Worm (Caenorhabditis elegans) whole organism, L4 larva: Measurements from ENCODE around the gene srw-16.

Source experiments
- F26F4.8 ChIP-seq: fragments of 200-800 bp; sonication (Bioruptor generic); conservative IDR thresholded peaks from 2 replicates; pipeline ENCODE4 v1.3.6; 2022; ENCODE audit warnings: missing genetic modification characterization, missing compliant biosample characterization
- F49E8.2 ChIP-seq: sonication (generic microtip); optimal IDR thresholded peaks from 2 replicates; lab custom pipeline; 2016; ENCODE audit warnings: missing compliant biosample characterization, mild to moderate bottlenecking, missing genetic modification characterization, borderline replicate concordance
- T20F7.1 ChIP-seq: fragments of 200-800 bp; sonication (Bioruptor generic); optimal IDR thresholded peaks from 2 replicates; lab custom pipeline; 2018; ENCODE audit warnings: mild to moderate bottlenecking, missing genetic modification characterization, missing compliant biosample characterization
- Y48G9A.11 ChIP-seq: fragments of 200-800 bp; sonication (Bioruptor generic); IDR thresholded peaks from 2 replicates; pipeline ENCODE4 v1.3.6; 2022; ENCODE audit warnings: missing genetic modification reagents, missing genetic modification characterization, missing compliant biosample characterization
- ZK337.2 ChIP-seq: fragments of 200-800 bp; sonication (Bioruptor generic); IDR thresholded peaks from 2 replicates; pipeline ENCODE4 v1.3.6; 2022; ENCODE audit warnings: missing genetic modification reagents, missing genetic modification characterization, missing compliant biosample characterization
- ama-1 ChIP-seq: fragments of 150-350 bp; optimal IDR thresholded peaks from 2 replicates; lab custom pipeline; 2014; ENCODE audit warnings: inconsistent platforms, mixed read lengths
- daf-19 ChIP-seq: fragments of 200-800 bp; sonication (Bioruptor generic); conservative IDR thresholded peaks from 2 replicates; pipeline ENCODE4 v1.3.6; 2022; ENCODE audit warnings: missing genetic modification characterization, missing compliant biosample characterization
- dmd-6 ChIP-seq: fragments of 200-800 bp; sonication (Bioruptor generic); IDR thresholded peaks from 2 replicates; pipeline ENCODE4 v1.3.6; 2022; ENCODE audit warnings: missing genetic modification reagents, missing genetic modification characterization, missing compliant biosample characterization
- dmd-8 ChIP-seq: fragments of 200-800 bp; sonication (Bioruptor generic); IDR thresholded peaks from 2 replicates; pipeline ENCODE4 v1.3.6; 2022; ENCODE audit warnings: missing genetic modification characterization, missing compliant biosample characterization
- dmd-9 ChIP-seq: fragments of 200-800 bp; sonication (Bioruptor generic); IDR thresholded peaks from 2 replicates; pipeline ENCODE4 v1.3.6; 2022; ENCODE audit warnings: missing genetic modification reagents, missing genetic modification characterization, missing compliant biosample characterization
- dpl-1 ChIP-seq: fragments of 150-350 bp; optimal IDR thresholded peaks from 2 replicates; lab custom pipeline; 2014; ENCODE audit warnings: missing biosample characterization, missing genetic modification reagents, missing genetic modification characterization
- dve-1 ChIP-seq: sonication (generic microtip); optimal IDR thresholded peaks from 2 replicates; lab custom pipeline; 2017; ENCODE audit warnings: antibody characterized with exemption, mild to moderate bottlenecking, missing genetic modification characterization, missing compliant biosample characterization; ENCODE audit not compliant: insufficient read depth
- lin-29 ChIP-seq: fragments of 200-800 bp; sonication (Bioruptor generic); IDR thresholded peaks from 2 replicates; pipeline ENCODE4 v1.3.6; 2022; ENCODE audit warnings: missing genetic modification reagents, missing genetic modification characterization, missing compliant biosample characterization
- madf-9 ChIP-seq: fragments of 200-800 bp; sonication (Bioruptor generic); conservative IDR thresholded peaks from 2 replicates; pipeline ENCODE4 v1.3.6; 2022; ENCODE audit warnings: missing genetic modification reagents, missing genetic modification characterization, missing compliant biosample characterization
- mdl-1 ChIP-seq, 2 experiments: fragments of 150-350 bp in 1 of 2; sonication (generic microtip) in 1 of 2; optimal IDR thresholded peaks; 2 replicates each; lab custom pipeline; 2014 to 2017; ENCODE audit warnings: missing biosample characterization in 2 of 2, missing genetic modification characterization in 2 of 2
- mep-1 ChIP-seq: fragments of 150-350 bp; sonication (generic microtip); optimal IDR thresholded peaks from 3 replicates; lab custom pipeline; 2014; ENCODE audit warnings: missing biosample characterization, missing genetic modification characterization
- nhr-11 ChIP-seq: fragments of 150-350 bp; optimal IDR thresholded peaks from 2 replicates; lab custom pipeline; 2014; ENCODE audit warnings: missing biosample characterization, missing genetic modification characterization
- nhr-48 ChIP-seq: sonication (generic microtip); optimal IDR thresholded peaks from 2 replicates; lab custom pipeline; 2016; ENCODE audit warnings: mild to moderate bottlenecking, missing genetic modification characterization, missing compliant biosample characterization
- pqm-1 ChIP-seq: sonication (generic microtip); optimal IDR thresholded peaks from 2 replicates; lab custom pipeline; 2017; ENCODE audit warnings: missing biosample characterization, missing genetic modification characterization
- sdz-12 ChIP-seq: fragments of 200-800 bp; sonication (Bioruptor generic); optimal IDR thresholded peaks from 2 replicates; lab custom pipeline; 2018; ENCODE audit warnings: mild to moderate bottlenecking, missing genetic modification characterization, missing compliant biosample characterization
- skn-1 ChIP-seq: fragments of 150-350 bp; optimal IDR thresholded peaks from 2 replicates; lab custom pipeline; 2014; ENCODE audit warnings: missing biosample characterization, missing genetic modification characterization
- spr-1 ChIP-seq: sonication (generic microtip); optimal IDR thresholded peaks from 2 replicates; lab custom pipeline; 2016; ENCODE audit warnings: mild to moderate bottlenecking, missing genetic modification characterization, missing compliant biosample characterization
- unc-62 ChIP-seq, 3 experiments: fragments of 150-350 bp in 1 of 3; sonication (generic microtip); optimal IDR thresholded peaks in 2 of 3; peaks in 1 of 3; 1 replicate in 1 of 3; 2 replicates in 2 of 3; lab custom pipeline; 2014 to 2017; ENCODE audit warnings: missing biosample characterization in 3 of 3, missing genetic modification characterization in 3 of 3, missing genetic modification reagents in 3 of 3, missing genotype in 1 of 3
- zfp-3 ChIP-seq: fragments of 200-800 bp; sonication (Bioruptor generic); conservative IDR thresholded peaks from 2 replicates; pipeline ENCODE4 v1.3.6; 2022; ENCODE audit warnings: missing genetic modification reagents, missing genetic modification characterization, missing compliant biosample characterization
- ztf-11 ChIP-seq: fragments of 150-350 bp; optimal IDR thresholded peaks from 2 replicates; lab custom pipeline; 2014; ENCODE audit warnings: missing biosample characterization, missing genetic modification characterization

The srw-16 gene

DNA sequence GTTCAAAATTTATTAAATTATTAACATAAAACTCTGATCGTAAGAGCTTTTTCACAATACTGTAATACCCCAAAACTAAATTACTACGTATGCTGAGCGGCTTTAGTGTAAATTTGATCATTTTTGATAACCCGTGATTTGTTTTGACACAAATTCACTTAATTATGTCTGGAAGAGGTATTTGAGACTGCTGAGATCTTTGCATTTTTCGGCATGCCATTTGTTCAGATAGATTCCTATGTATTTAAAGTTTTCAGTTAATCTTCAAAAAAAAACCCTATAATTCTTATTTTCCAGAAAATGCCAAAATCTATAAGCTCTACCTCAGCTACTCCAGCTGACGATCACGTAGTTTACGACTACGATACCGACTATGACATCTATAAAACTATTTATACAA, 44.4 kb downstream of the srw-16 start, which contains the start of gene srw-15:
Gene srw-15, plus strand, starts transcription at position 301 of the 400 bp plus-strand sequence.
- TF ChIP-seq zfp-3 (GFP tag; lab: Robert Waterston, UW) (no peak), dve-1 (tag; lab: Kevin White, UChicago) (no peak), F26F4.8 (GFP tag; lab: Robert Waterston, UW) (no peak), madf-9 (no peak), spr-1 (no peak), dmd-9 (GFP tag; lab: Robert Waterston, UW) (no peak)
- TF ChIP-seq, all 104 proteins: peak for 0

DNA sequence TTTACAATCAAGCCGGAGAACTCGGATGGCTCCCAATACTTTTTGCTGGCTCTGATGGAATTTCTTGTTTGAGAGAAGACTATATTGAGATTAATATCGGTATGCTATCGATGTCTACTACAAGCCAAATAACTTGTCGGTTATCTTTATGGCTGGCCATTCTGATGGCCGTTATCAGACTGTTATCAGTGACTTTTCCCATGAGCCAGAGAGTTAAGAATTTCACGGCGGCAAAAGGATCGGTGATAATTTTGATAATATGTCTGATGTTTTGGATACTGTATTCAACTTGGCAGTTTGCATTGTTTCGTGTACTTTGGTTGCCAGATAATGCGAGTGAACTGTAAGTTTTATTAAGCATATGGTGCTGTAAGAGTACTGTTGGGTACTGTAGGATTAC, 48.5 kb downstream of the srw-16 start:
- TF ChIP-seq Y48G9A.11 (no peak), pqm-1 (tag; lab: Kevin White, UChicago) (peak; percentile 41)
- TF ChIP-seq, all 104 proteins: peak for 1

DNA sequence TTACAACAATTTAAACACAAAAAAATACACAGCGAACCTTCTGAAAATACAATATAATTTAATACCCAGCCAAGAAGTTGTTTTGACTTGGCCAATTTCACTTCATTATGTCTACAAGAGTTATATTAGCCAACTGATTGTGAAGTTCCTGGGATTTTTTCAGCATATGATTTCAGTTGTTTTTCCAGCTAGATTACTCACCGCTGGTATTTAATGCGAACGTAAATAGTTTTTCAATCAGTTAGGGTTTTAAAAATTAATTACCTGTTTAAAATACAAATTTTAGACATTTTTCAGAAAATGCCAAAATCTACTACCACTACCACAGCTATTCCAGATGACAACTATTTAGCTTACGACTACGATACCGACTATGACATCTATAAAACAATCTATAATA, 49.0 kb downstream of the srw-16 start, which contains the start of gene srw-14:
Gene srw-14, plus strand, starts transcription at position 301 of the 400 bp plus-strand sequence.
- TF ChIP-seq mdl-1 (tag; optimal IDR thresholded peaks at IDR 0.05; lab: Kevin White, UChicago), result no peak
- TF ChIP-seq unc-62 (GFP tag; optimal IDR thresholded peaks at IDR 0.05 in 1 of 2; lab: Kevin White, UChicago), result no peak
- TF ChIP-seq unc-62 (tag; optimal IDR thresholded peaks at IDR 0.05; lab: Kevin White, UChicago), result no peak
- TF ChIP-seq dmd-8, result no peak
- TF ChIP-seq nhr-48 (tag; lab: Kevin White, UChicago), result no peak
- no peak for TF ChIP-seq skn-1 (tag; lab: Kevin White, UChicago)
- no peak for TF ChIP-seq T20F7.1 (GFP tag; lab: Kevin White, UChicago)
- no peak for TF ChIP-seq daf-19 (GFP tag; lab: Robert Waterston, UW)
- TF ChIP-seq mep-1 (tag; lab: Kevin White, UChicago), result no peak
- TF ChIP-seq sdz-12 (GFP tag; lab: Kevin White, UChicago), result no peak
- TF ChIP-seq nhr-11, result no peak
- no peak for TF ChIP-seq ZK337.2 (GFP tag; lab: Robert Waterston, UW)

DNA sequence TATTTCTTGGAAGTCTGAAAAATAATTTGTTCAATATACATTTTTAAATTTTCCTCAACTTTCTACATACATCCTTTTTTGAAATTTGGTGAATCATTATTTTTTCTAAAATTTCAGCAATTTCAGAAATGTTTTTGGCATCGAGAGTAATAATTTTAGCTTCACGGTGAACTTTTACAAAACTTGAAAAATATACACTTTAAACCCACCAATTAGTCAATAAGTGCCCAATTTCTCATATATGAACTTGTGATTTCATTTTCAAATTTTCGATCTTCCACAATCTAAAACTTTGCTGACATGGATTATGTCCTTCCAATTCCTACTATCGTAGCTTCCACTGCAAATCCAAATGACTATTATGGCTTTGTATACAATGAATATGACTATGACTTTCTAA, 51.0 kb downstream of the srw-16 start, which contains the start of gene srw-24:
Gene srw-24, plus strand, starts transcription at position 301 of the 400 bp plus-strand sequence.
- no peak for TF ChIP-seq ama-1 (lab: Kevin White, UChicago)
- no peak for TF ChIP-seq dmd-6 (GFP tag; lab: Robert Waterston, UW)
- no peak for TF ChIP-seq ztf-11 (tag; lab: Kevin White, UChicago)
- no peak for TF ChIP-seq dpl-1 (GFP tag; lab: Kevin White, UChicago)
- TF ChIP-seq lin-29 (GFP tag; lab: Robert Waterston, UW), result no peak
- TF ChIP-seq F49E8.2 (tag; lab: Kevin White, UChicago), result no peak
- TF ChIP-seq, all 104 proteins: peak for 0
